Worm (Caenorhabditis elegans) whole organism, L3 larva: ENCODE results near the gene nol-10.

ENCODE experiments used
- aly-2 ChIP-seq: fragments of 150-350 bp; optimal IDR thresholded peaks from 2 replicates; lab custom pipeline; 2014; ENCODE audit warnings: missing biosample characterization, missing genetic modification characterization
- daf-12 ChIP-seq: fragments of 150-350 bp; optimal IDR thresholded peaks from 2 replicates; lab custom pipeline; 2014; ENCODE audit warnings: missing biosample characterization, missing genetic modification reagents, missing genetic modification characterization
- fkh-10 ChIP-seq: sonication (generic microtip); optimal IDR thresholded peaks from 2 replicates; lab custom pipeline; 2017; ENCODE audit warnings: missing biosample characterization, missing genetic modification reagents, missing genetic modification characterization
- fos-1 ChIP-seq: fragments of 150-350 bp; optimal IDR thresholded peaks from 2 replicates; lab custom pipeline; 2014; ENCODE audit warnings: missing biosample characterization, missing genetic modification characterization
- jun-1 ChIP-seq: fragments of 150-350 bp; optimal IDR thresholded peaks from 2 replicates; lab custom pipeline; 2014; ENCODE audit warnings: missing biosample characterization, missing genetic modification reagents, missing genetic modification characterization
- mml-1 ChIP-seq: fragments of 150-350 bp; sonication (generic microtip); optimal IDR thresholded peaks from 3 replicates; lab custom pipeline; 2014; ENCODE audit warnings: missing biosample characterization, missing genetic modification characterization
- nhr-25 ChIP-seq: sonication (generic microtip); optimal IDR thresholded peaks from 2 replicates; lab custom pipeline; 2017; ENCODE audit warnings: missing biosample characterization, missing genetic modification characterization
- nhr-43 ChIP-seq: sonication (generic microtip); optimal IDR thresholded peaks from 2 replicates; lab custom pipeline; 2016; ENCODE audit warnings: mild to moderate bottlenecking, missing genetic modification characterization, missing compliant biosample characterization; ENCODE audit not compliant: poor library complexity, severe bottlenecking
- pha-4 ChIP-seq: fragments of 150-350 bp; optimal IDR thresholded peaks from 2 replicates; lab custom pipeline; 2014; ENCODE audit warnings: missing biosample characterization, missing genetic modification reagents, missing genetic modification characterization
- snpc-4 ChIP-seq: fragments of 150-350 bp; optimal IDR thresholded peaks from 2 replicates; lab custom pipeline; 2014; ENCODE audit warnings: missing biosample characterization, missing genetic modification characterization
- unc-39 ChIP-seq: sonication (generic microtip); optimal IDR thresholded peaks from 4 replicates; lab custom pipeline; 2017; ENCODE audit warnings: missing biosample characterization, missing genetic modification characterization

- TF ChIP-seq pha-4 (tag; lab: Kevin White, UChicago), result no peak
- no peak for TF ChIP-seq snpc-4 (tag; lab: Kevin White, UChicago)
- no peak for TF ChIP-seq jun-1 (tag; lab: Kevin White, UChicago)
- no peak for TF ChIP-seq fos-1 (tag; lab: Kevin White, UChicago)
- no peak for TF ChIP-seq mml-1 (tag; lab: Kevin White, UChicago)
- TF ChIP-seq nhr-25 (tag; lab: Kevin White, UChicago), result no peak
- no peak for TF ChIP-seq nhr-43 (tag; lab: Kevin White, UChicago)
- no peak for TF ChIP-seq unc-39 (tag; lab: Kevin White, UChicago)
- no peak for TF ChIP-seq fkh-10 (GFP tag; lab: Kevin White, UChicago)
- TF ChIP-seq aly-2 (tag; lab: Kevin White, UChicago), result no peak
- no peak for TF ChIP-seq daf-12 (tag; lab: Kevin White, UChicago)
Measured at ce11 chrIV:7559237-7559636, 21.2 kb upstream of the nol-10 start.
